Worm (Caenorhabditis elegans) whole organism, young adult: ENCODE data around the gene R05G6.9.
A peak's percentile ranks its signal among the peaks of the same experiment; 100 is the strongest.

ENCODE experiments used
- C06A6.2 ChIP-seq: fragments of 200-800 bp; sonication (Bioruptor generic); conservative IDR thresholded peaks from 2 replicates; pipeline ENCODE4 v1.3.6; 2022; ENCODE audit warnings: missing genetic modification characterization, missing compliant biosample characterization
- D2030.7 ChIP-seq: fragments of 200-800 bp; sonication (Bioruptor generic); IDR thresholded peaks from 2 replicates; pipeline ENCODE4 v1.3.6; 2022; ENCODE audit warnings: missing genetic modification reagents, missing genetic modification characterization, missing compliant biosample characterization
- F10E7.11 ChIP-seq: sonication (generic microtip); optimal IDR thresholded peaks from 2 replicates; lab custom pipeline; 2017; ENCODE audit warnings: mild to moderate bottlenecking, missing genetic modification characterization, moderate library complexity, missing compliant biosample characterization
- F57A8.1 ChIP-seq: fragments of 200-800 bp; sonication (Bioruptor generic); optimal IDR thresholded peaks from 2 replicates; lab custom pipeline; 2018; ENCODE audit warnings: mild to moderate bottlenecking, missing genetic modification characterization, moderate library complexity, missing compliant biosample characterization
- Y53F4B.3 ChIP-seq: fragments of 200-800 bp; sonication (Bioruptor generic); IDR thresholded peaks from 2 replicates; pipeline ENCODE4 v1.3.6; 2022; ENCODE audit warnings: missing genetic modification reagents, missing genetic modification characterization, missing compliant biosample characterization
- Y53G8AR.9 ChIP-seq: fragments of 200-800 bp; sonication (Bioruptor generic); conservative IDR thresholded peaks from 2 replicates; pipeline ENCODE4 v1.3.6; 2022; ENCODE audit warnings: missing genetic modification reagents, missing genetic modification characterization, missing compliant biosample characterization
- Y56A3A.18 ChIP-seq: fragments of 200-800 bp; sonication (Bioruptor generic); IDR thresholded peaks from 2 replicates; pipeline ENCODE4 v1.3.6; 2022; ENCODE audit warnings: missing genetic modification reagents, missing genetic modification characterization, missing compliant biosample characterization
- ZK185.1 ChIP-seq: sonication (generic microtip); optimal IDR thresholded peaks from 2 replicates; lab custom pipeline; 2016; ENCODE audit warnings: mild to moderate bottlenecking, missing genetic modification characterization, missing compliant biosample characterization; ENCODE audit not compliant: poor library complexity, severe bottlenecking
- ama-1 ChIP-seq, 3 experiments: fragments of 150-350 bp in 1 of 3; sonication (generic microtip) in 2 of 3; optimal IDR thresholded peaks; 2 replicates each; lab custom pipeline; 2014 to 2018; ENCODE audit warnings: missing biosample characterization in 2 of 3, missing genetic modification characterization in 2 of 3, missing genetic modification reagents in 2 of 3
- atf-7 ChIP-seq: sonication (generic microtip); optimal IDR thresholded peaks from 2 replicates; lab custom pipeline; 2017; ENCODE audit warnings: mild to moderate bottlenecking, missing genetic modification characterization, missing compliant biosample characterization
- bed-2 ChIP-seq: fragments of 200-800 bp; sonication (Bioruptor generic); IDR thresholded peaks from 2 replicates; pipeline ENCODE4 v1.3.6; 2022; ENCODE audit warnings: missing genetic modification reagents, missing genetic modification characterization, missing compliant biosample characterization
- ccch-3 ChIP-seq: fragments of 200-800 bp; sonication (Bioruptor generic); optimal IDR thresholded peaks from 2 replicates; lab custom pipeline; 2018; ENCODE audit warnings: mild to moderate bottlenecking, missing genetic modification characterization, missing compliant biosample characterization
- cebp-1 ChIP-seq, 2 experiments: fragments of 200-800 bp in 1 of 2; sonication (Bioruptor generic) in 1 of 2; sonication (generic microtip) in 1 of 2; IDR thresholded peaks in 1 of 2; optimal IDR thresholded peaks in 1 of 2; 2 replicates each; pipeline versions ENCODE4 v1.3.6 to Lab custom; 2017 to 2022; ENCODE audit warnings: missing compliant biosample characterization in 2 of 2, missing genetic modification characterization in 2 of 2, mild to moderate bottlenecking in 1 of 2, missing genetic modification reagents in 1 of 2, moderate library complexity in 1 of 2
- ceh-100 ChIP-seq: fragments of 200-800 bp; sonication (Bioruptor generic); IDR thresholded peaks from 2 replicates; pipeline ENCODE4 v1.3.6; 2022; ENCODE audit warnings: missing genetic modification reagents, missing genetic modification characterization, missing compliant biosample characterization
- chd-7 ChIP-seq: sonication (generic microtip); optimal IDR thresholded peaks from 2 replicates; lab custom pipeline; 2016; ENCODE audit warnings: mild to moderate bottlenecking, missing genetic modification characterization, moderate library complexity, missing compliant biosample characterization
- dox-1 ChIP-seq: fragments of 200-800 bp; sonication (Bioruptor generic); IDR thresholded peaks from 2 replicates; pipeline ENCODE4 v1.3.6; 2022; ENCODE audit warnings: missing genetic modification reagents, missing genetic modification characterization, missing compliant biosample characterization
- dpl-1 ChIP-seq: fragments of 150-350 bp; optimal IDR thresholded peaks from 2 replicates; lab custom pipeline; 2014; ENCODE audit warnings: missing biosample characterization, missing genetic modification reagents, missing genetic modification characterization
- gei-17 ChIP-seq: fragments of 200-800 bp; sonication (Bioruptor generic); optimal IDR thresholded peaks from 2 replicates; lab custom pipeline; 2018; ENCODE audit warnings: mild to moderate bottlenecking, missing genetic modification characterization, missing compliant biosample characterization
- him-1 ChIP-seq: sonication (generic microtip); optimal IDR thresholded peaks from 2 replicates; lab custom pipeline; 2016; ENCODE audit warnings: missing genotype, missing genetic modification reagents, missing genetic modification characterization, missing compliant biosample characterization
- hrde-1 ChIP-seq: sonication (generic microtip); optimal IDR thresholded peaks from 2 replicates; lab custom pipeline; 2016; ENCODE audit warnings: missing genetic modification characterization, mild to moderate bottlenecking, missing compliant biosample characterization, moderate library complexity, missing genotype, missing genetic modification reagents, borderline replicate concordance
- lag-1 ChIP-seq: fragments of 200-800 bp; sonication (Bioruptor generic); IDR thresholded peaks from 2 replicates; pipeline ENCODE4 v1.3.6; 2022; ENCODE audit warnings: missing genetic modification reagents, missing genetic modification characterization, missing compliant biosample characterization
- let-526 ChIP-seq: fragments of 200-800 bp; sonication (Bioruptor generic); IDR thresholded peaks from 2 replicates; pipeline ENCODE4 v1.3.6; 2022; ENCODE audit warnings: missing genetic modification reagents, missing genetic modification characterization, missing compliant biosample characterization
- let-607 ChIP-seq, 2 experiments: fragments of 200-800 bp in 1 of 2; sonication (Bioruptor generic) in 1 of 2; sonication (generic microtip) in 1 of 2; optimal IDR thresholded peaks; 2 replicates each; lab custom pipeline; 2016 to 2018; ENCODE audit warnings: mild to moderate bottlenecking in 2 of 2, missing compliant biosample characterization in 2 of 2, missing genetic modification characterization in 2 of 2, moderate library complexity in 2 of 2, missing genotype in 1 of 2
- lin-54 ChIP-seq: fragments of 200-800 bp; sonication (Bioruptor generic); optimal IDR thresholded peaks from 2 replicates; lab custom pipeline; 2018; ENCODE audit warnings: mild to moderate bottlenecking, missing genetic modification characterization, missing compliant biosample characterization
- madf-10 ChIP-seq: sonication (generic microtip); optimal IDR thresholded peaks from 2 replicates; lab custom pipeline; 2016; ENCODE audit warnings: mild to moderate bottlenecking, missing genetic modification characterization, missing compliant biosample characterization
- mcd-1 ChIP-seq: fragments of 200-800 bp; sonication (Bioruptor generic); IDR thresholded peaks from 2 replicates; pipeline ENCODE4 v1.3.6; 2022; ENCODE audit warnings: missing genetic modification reagents, missing genetic modification characterization, missing compliant biosample characterization
- pbrm-1 ChIP-seq: fragments of 200-800 bp; sonication (Bioruptor generic); IDR thresholded peaks from 2 replicates; pipeline ENCODE4 v1.3.6; 2022; ENCODE audit warnings: missing genetic modification reagents, missing genetic modification characterization, missing compliant biosample characterization
- rcor-1 ChIP-seq: fragments of 200-800 bp; sonication (Bioruptor generic); IDR thresholded peaks from 2 replicates; pipeline ENCODE4 v1.3.6; 2022; ENCODE audit warnings: missing genetic modification reagents, missing genetic modification characterization, missing compliant biosample characterization
- repo-1 ChIP-seq: sonication (generic microtip); optimal IDR thresholded peaks from 2 replicates; lab custom pipeline; 2017; ENCODE audit warnings: mild to moderate bottlenecking, missing genetic modification characterization, missing compliant biosample characterization
- snpc-4 ChIP-seq, 5 experiments: fragments of 150-350 bp in 1 of 5; sonication (generic microtip) in 4 of 5; optimal IDR thresholded peaks; 2 replicates each; lab custom pipeline; 2014 to 2018; ENCODE audit warnings: missing genetic modification characterization in 5 of 5, missing biosample characterization in 3 of 5, antibody characterized with exemption in 2 of 5, mild to moderate bottlenecking in 2 of 5, missing compliant biosample characterization in 2 of 5, missing genotype in 2 of 5, moderate library complexity in 2 of 5, missing genetic modification reagents in 1 of 5
- somi-1 ChIP-seq: fragments of 200-800 bp; sonication (Bioruptor generic); optimal IDR thresholded peaks from 2 replicates; lab custom pipeline; 2018; ENCODE audit warnings: mild to moderate bottlenecking, missing genetic modification characterization, missing compliant biosample characterization
- tbp1 ChIP-seq: fragments of 200-800 bp; sonication (Bioruptor generic); optimal IDR thresholded peaks from 2 replicates; lab custom pipeline; 2018; ENCODE audit warnings: mild to moderate bottlenecking, missing genetic modification characterization, missing compliant biosample characterization
- unc-62 ChIP-seq: fragments of 150-350 bp; optimal IDR thresholded peaks from 2 replicates; lab custom pipeline; 2014; ENCODE audit warnings: missing biosample characterization, missing genetic modification reagents, missing genetic modification characterization

R05G6.9 gene

DNA sequence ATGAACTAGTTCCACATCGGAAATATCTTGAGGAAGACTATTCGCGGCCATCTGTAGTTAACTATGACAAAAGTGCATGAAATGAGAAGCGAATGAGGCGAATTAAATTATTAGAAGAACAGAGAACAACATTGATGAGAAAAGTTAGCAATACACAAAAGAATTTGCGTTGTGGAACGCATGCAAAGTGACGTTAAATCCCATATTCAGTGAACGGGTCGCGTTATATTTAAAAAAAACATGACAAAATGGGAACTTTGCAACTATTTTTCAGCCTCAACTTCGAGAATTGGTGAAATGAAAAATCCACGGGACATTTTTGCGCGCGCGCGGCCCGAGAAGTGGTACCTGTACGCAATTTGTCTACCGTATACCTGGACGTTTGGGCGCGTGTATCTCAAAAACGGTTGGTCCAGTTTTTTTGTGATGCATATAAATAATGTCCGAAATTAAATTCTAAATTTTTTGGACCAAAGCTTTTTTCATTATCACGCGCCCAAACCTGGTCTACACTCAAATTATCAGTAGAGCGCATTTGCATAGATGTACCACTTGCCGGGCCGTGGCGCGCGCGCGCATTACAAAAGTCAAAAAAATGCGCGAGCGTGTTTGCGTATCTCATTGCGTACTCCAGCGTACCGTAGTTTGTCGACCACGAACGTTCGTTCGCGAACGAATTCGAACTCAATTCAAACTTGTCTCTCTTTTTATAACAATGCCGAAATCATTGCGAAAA is 31.9 kb upstream of the R05G6.9 start, which contains the start of the genes cdd-2 and oef-1 (continued):
- TF ChIP-seq C06A6.2 (no peak), madf-10 (tag; lab: Kevin White, UChicago) (no peak), F57A8.1 (GFP tag; lab: Kevin White, UChicago) (no peak), snpc-4 (GFP tag; optimal IDR thresholded peaks at IDR 0.05; lab: Kevin White, UChicago) (no peak), snpc-4 (tag; optimal IDR thresholded peaks at IDR 0.05; lab: Kevin White, UChicago) (peak in 3 of 4 experiments; percentile 18 to 61 (median 48)), ZK185.1 (tag; lab: Kevin White, UChicago) (no peak), unc-62 (GFP tag; lab: Kevin White, UChicago) (no peak), D2030.7 (GFP tag; lab: Robert Waterston, UW) (peak; percentile 96), somi-1 (GFP tag; lab: Kevin White, UChicago) (no peak)

DNA sequence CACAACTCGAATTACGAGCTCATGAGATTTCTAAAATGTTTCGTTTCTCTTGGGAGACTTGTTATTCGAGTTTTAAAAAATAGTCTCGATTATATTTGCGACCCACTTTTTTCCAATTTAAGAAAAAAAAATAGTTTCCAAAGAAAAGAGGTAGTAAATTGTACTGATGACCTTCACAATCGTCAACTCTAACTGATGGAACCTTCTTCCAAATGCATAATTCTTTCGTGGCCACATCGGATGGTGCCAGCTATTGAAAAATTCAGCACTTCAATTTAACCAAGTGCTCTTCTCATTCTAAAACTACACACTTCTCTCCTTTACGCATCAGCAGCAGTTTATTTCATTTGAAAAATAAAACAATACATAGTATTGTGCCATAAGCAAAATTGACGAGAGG is 27.6 kb upstream of the R05G6.9 start:
- TF ChIP-seq gei-17 (GFP tag; lab: Kevin White, UChicago) (no peak), dpl-1 (no peak), Y53F4B.3 (GFP tag; lab: Robert Waterston, UW) (no peak), atf-7 (tag; lab: Kevin White, UChicago) (no peak), dox-1 (GFP tag; lab: Robert Waterston, UW) (no peak), unc-62 (GFP tag; lab: Kevin White, UChicago) (no peak), pbrm-1 (GFP tag; lab: Robert Waterston, UW) (no peak), let-526 (no peak), him-1 (tag; lab: Kevin White, UChicago) (peak; percentile 70), chd-7 (tag; lab: Kevin White, UChicago) (no peak), lin-54 (GFP tag; lab: Kevin White, UChicago) (no peak), somi-1 (GFP tag; lab: Kevin White, UChicago) (no peak), lag-1 (no peak), cebp-1 (GFP tag; IDR thresholded peaks at IDR 0.05; lab: Robert Waterston, UW) (no peak), cebp-1 (tag; optimal IDR thresholded peaks at IDR 0.05; lab: Kevin White, UChicago) (no peak), rcor-1 (GFP tag; lab: Robert Waterston, UW) (no peak), ccch-3 (no peak), Y53G8AR.9 (GFP tag; lab: Robert Waterston, UW) (no peak), tbp1 (GFP tag; lab: Kevin White, UChicago) (no peak), ama-1 (optimal IDR thresholded peaks at IDR 0.05; lab: Kevin White, UChicago) (no peak), ama-1 (GFP tag; optimal IDR thresholded peaks at IDR 0.05; lab: Kevin White, UChicago) (peak in 1 of 2 experiments; percentile 11), hrde-1 (tag; lab: Kevin White, UChicago) (peak; percentile 37), bed-2 (GFP tag; lab: Robert Waterston, UW) (no peak), repo-1 (tag; lab: Kevin White, UChicago) (no peak), F10E7.11 (tag; lab: Kevin White, UChicago) (no peak), mcd-1 (GFP tag; lab: Robert Waterston, UW) (no peak), Y56A3A.18 (GFP tag; lab: Robert Waterston, UW) (no peak), let-607 (tag; optimal IDR thresholded peaks at IDR 0.05; lab: Kevin White, UChicago) (no peak), ceh-100 (GFP tag; lab: Robert Waterston, UW) (no peak)
